Worm (Caenorhabditis elegans) whole organism, midembryonic: Measurements from ENCODE around the gene nhr-247.

Experiments used
- flt-1 ChIP-seq: fragments of 200-800 bp; sonication (Bioruptor generic); IDR thresholded peaks from 2 replicates; pipeline ENCODE4 v1.3.6; 2022; ENCODE audit warnings: missing genetic modification characterization, missing compliant biosample characterization
- ztf-29 ChIP-seq: fragments of 200-800 bp; sonication (Bioruptor generic); IDR thresholded peaks from 2 replicates; pipeline ENCODE4 v1.3.6; 2022; ENCODE audit warnings: missing genetic modification reagents, missing genetic modification characterization, missing compliant biosample characterization

- no peak for TF ChIP-seq flt-1 (GFP tag; lab: Robert Waterston, UW)
- TF ChIP-seq ztf-29 (GFP tag; lab: Robert Waterston, UW), result no peak
Measured at ce11 chrV:15318638-15319037, 4.1 kb upstream of the nhr-247 start, which contains the start of gene nhr-291.
